Fruit fly (Drosophila melanogaster): ENCODE data around the gene Trx2.

Trx2 gene

dm6 chr2L:9594625-9595300 is 18.2 kb upstream of the Trx2 start (continued):
- TF ChIP-seq seq (GFP tag; IDR thresholded peaks at IDR 0.05): no peak
- no peak for TF ChIP-seq pan (optimal IDR thresholded peaks at IDR 0.05)
- TF ChIP-seq pan (GFP tag; optimal IDR thresholded peaks at IDR 0.05 in 1 of 2, IDR thresholded peaks at IDR 0.05 in 1 of 2): peak in 1 of 2 experiments; percentile 55
- no peak for TF ChIP-seq CG12071 (GFP tag; optimal IDR thresholded peaks at IDR 0.05)
- no peak for TF ChIP-seq CG9609 (GFP tag; optimal IDR thresholded peaks at IDR 0.05)
- TF ChIP-seq peb (GFP tag; IDR thresholded peaks at IDR 0.05): peak; percentile 25; the same call in 1 of the 2 replicates
- TF ChIP-seq Sox102F (GFP tag; optimal IDR thresholded peaks at IDR 0.05): peak; percentile 41
- TF ChIP-seq gfzf (GFP tag; optimal IDR thresholded peaks at IDR 0.05): no peak
- TF ChIP-seq CG3847 (GFP tag; IDR thresholded peaks at IDR 0.05): no peak; the same call in 1 of the 2 replicates
- peak; percentile 7 for TF ChIP-seq fd102C (GFP tag; optimal IDR thresholded peaks at IDR 0.05)
- peak; percentile 91 for TF ChIP-seq sqz (GFP tag; optimal IDR thresholded peaks at IDR 0.05)
- peak; percentile 6 for TF ChIP-seq org-1 (GFP tag; optimal IDR thresholded peaks at IDR 0.05)
- TF ChIP-seq CG11247 (GFP tag; IDR thresholded peaks at IDR 0.05): no peak
- TF ChIP-seq CG10654 (GFP tag; optimal IDR thresholded peaks at IDR 0.05): no peak
- TF ChIP-seq pnt (GFP tag; optimal IDR thresholded peaks at IDR 0.05): no peak
- no peak for TF ChIP-seq dati (GFP tag; IDR thresholded peaks at IDR 0.05)
- TF ChIP-seq da (GFP tag; optimal IDR thresholded peaks at IDR 0.05): no peak
- TF ChIP-seq CG11093 (GFP tag; IDR thresholded peaks at IDR 0.05): no peak
- no peak for TF ChIP-seq tx (GFP tag; optimal IDR thresholded peaks at IDR 0.05)
- no peak for TF ChIP-seq Stat92E (GFP tag; optimal IDR thresholded peaks at IDR 0.05)
- TF ChIP-seq Aef1 (GFP tag; IDR thresholded peaks at IDR 0.05): no peak
- peak; percentile 14 for TF ChIP-seq Chrac-16 (GFP tag; optimal IDR thresholded peaks at IDR 0.05)
- TF ChIP-seq CkIIα-i1 (GFP tag; IDR thresholded peaks at IDR 0.05): no peak
- no peak for TF ChIP-seq CG10462 (GFP tag; optimal IDR thresholded peaks at IDR 0.05)
- no peak for TF ChIP-seq CG11456 (GFP tag; IDR thresholded peaks at IDR 0.05)
- TF ChIP-seq HmgD (GFP tag; optimal IDR thresholded peaks at IDR 0.05): no peak
- no peak for TF ChIP-seq CG4707 (GFP tag; optimal IDR thresholded peaks at IDR 0.05)
- TF ChIP-seq CG8281 (tag; optimal IDR thresholded peaks at IDR 0.05): no peak
- TF ChIP-seq dm (GFP tag; optimal IDR thresholded peaks at IDR 0.05): no peak
- TF ChIP-seq CG34376 (GFP tag; optimal IDR thresholded peaks at IDR 0.05): no peak
- no peak for TF ChIP-seq CG12659 (GFP tag; optimal IDR thresholded peaks at IDR 0.05)
- no peak for TF ChIP-seq hkb (optimal IDR thresholded peaks at IDR 0.05)
- peak; percentile 37; the same call in 1 of the 2 replicates for TF ChIP-seq hkb (GFP tag; IDR thresholded peaks at IDR 0.05)
- TF ChIP-seq ap (GFP tag; IDR thresholded peaks at IDR 0.05): peak; percentile 45
- no peak for TF ChIP-seq CG6854 (GFP tag; optimal IDR thresholded peaks at IDR 0.05)
- TF ChIP-seq CG7357 (GFP tag; IDR thresholded peaks at IDR 0.05): no peak
- TF ChIP-seq scrt (GFP tag; optimal IDR thresholded peaks at IDR 0.05): no peak
- TF ChIP-seq Hsf (GFP tag; optimal IDR thresholded peaks at IDR 0.05): peak; percentile 18
- no peak for TF ChIP-seq H15 (GFP tag; IDR thresholded peaks at IDR 0.05)
- TF ChIP-seq z (GFP tag; IDR thresholded peaks at IDR 0.05): no peak
- no peak for TF ChIP-seq CG13123 (GFP tag; optimal IDR thresholded peaks at IDR 0.05)
- no peak for TF ChIP-seq CG14050 (GFP tag; IDR thresholded peaks at IDR 0.05)
- TF ChIP-seq br (optimal IDR thresholded peaks at IDR 0.05): no peak
- TF ChIP-seq Dad (GFP tag; optimal IDR thresholded peaks at IDR 0.05): no peak
- TF ChIP-seq CG9727 (GFP tag; optimal IDR thresholded peaks at IDR 0.05): peak; percentile 77
- TF ChIP-seq CG15073 (GFP tag; optimal IDR thresholded peaks at IDR 0.05): no peak
- no peak for TF ChIP-seq en (GFP tag; optimal IDR thresholded peaks at IDR 0.05)
- TF ChIP-seq CG4854 (GFP tag; optimal IDR thresholded peaks at IDR 0.05): no peak
- no peak for TF ChIP-seq CG17912 (GFP tag; optimal IDR thresholded peaks at IDR 0.05)
- peak; percentile 62 for TF ChIP-seq nerfin-1 (tag; optimal IDR thresholded peaks at IDR 0.05)
- TF ChIP-seq slbo (GFP tag; IDR thresholded peaks at IDR 0.05): 0 out of 2 replicates have a peak, but pooled peaks have one; percentile 13
- no peak for TF ChIP-seq CG14441 (GFP tag; IDR thresholded peaks at IDR 0.05)
